Fruit fly (Drosophila melanogaster): ENCODE data around the gene CG2225.

CG2225 gene

dm6 chr2L:21683768-21684225 is 6.5 kb upstream of the CG2225 start, which contains the start of gene nolo (continued):
- TF ChIP-seq CG12299 (tag; optimal IDR thresholded peaks at IDR 0.05): no peak
- TF ChIP-seq dmrt11E (tag; optimal IDR thresholded peaks at IDR 0.05): no peak
- TF ChIP-seq CG11085 (GFP tag; IDR thresholded peaks at IDR 0.05): no peak
- no peak for TF ChIP-seq CG34422 (GFP tag; IDR thresholded peaks at IDR 0.05)
- TF ChIP-seq CG12236 (GFP tag; optimal IDR thresholded peaks at IDR 0.05): no peak
- no peak for TF ChIP-seq Optix (GFP tag; IDR thresholded peaks at IDR 0.05)
- no peak for TF ChIP-seq CG1233 (GFP tag; optimal IDR thresholded peaks at IDR 0.05)
- TF ChIP-seq Deaf1 (tag; optimal IDR thresholded peaks at IDR 0.05): peak; percentile 84
- no peak for TF ChIP-seq CG4820 (GFP tag; optimal IDR thresholded peaks at IDR 0.05)
- no peak for TF ChIP-seq Atf6 (GFP tag; IDR thresholded peaks at IDR 0.05)
- TF ChIP-seq Dfd (GFP tag; optimal IDR thresholded peaks at IDR 0.05): no peak
- TF ChIP-seq eyg (GFP tag; optimal IDR thresholded peaks at IDR 0.05): no peak
- no peak for TF ChIP-seq CG15073 (GFP tag; optimal IDR thresholded peaks at IDR 0.05)
- peak; percentile 65; the same call in 1 of the 2 replicates for TF ChIP-seq Bgb (GFP tag; IDR thresholded peaks at IDR 0.05; ENCODE audit: partially characterized antibody)
- no peak for TF ChIP-seq CG4617 (GFP tag; optimal IDR thresholded peaks at IDR 0.05; ENCODE audit: borderline replicate concordance)
- no peak for TF ChIP-seq CG10959 (GFP tag; IDR thresholded peaks at IDR 0.05)
- TF ChIP-seq fd64A (GFP tag; optimal IDR thresholded peaks at IDR 0.05): no peak
- no peak for TF ChIP-seq CG43689 (GFP tag; IDR thresholded peaks at IDR 0.05)
- no peak for TF ChIP-seq org-1 (GFP tag; optimal IDR thresholded peaks at IDR 0.05)
- TF ChIP-seq CG7745 (tag; optimal IDR thresholded peaks at IDR 0.05): no peak
- TF ChIP-seq rib (GFP tag; IDR thresholded peaks at IDR 0.05): no peak
- TF ChIP-seq CG9609 (GFP tag; optimal IDR thresholded peaks at IDR 0.05): no peak
- no peak for TF ChIP-seq CG4328 (GFP tag; optimal IDR thresholded peaks at IDR 0.05)
- TF ChIP-seq her (GFP tag; optimal IDR thresholded peaks at IDR 0.05): no peak
- peak; percentile 77 for TF ChIP-seq bbx (GFP tag; IDR thresholded peaks at IDR 0.05; ENCODE audit: partially characterized antibody)
- TF ChIP-seq danr (GFP tag; IDR thresholded peaks at IDR 0.05): no peak
- no peak for TF ChIP-seq Pdp1 (GFP tag; optimal IDR thresholded peaks at IDR 0.05)
- TF ChIP-seq CG17186 (GFP tag; optimal IDR thresholded peaks at IDR 0.05): no peak
- TF ChIP-seq slbo (GFP tag; IDR thresholded peaks at IDR 0.05): no peak
- TF ChIP-seq nau (GFP tag; optimal IDR thresholded peaks at IDR 0.05): no peak
- no peak for TF ChIP-seq CG3407 (GFP tag; optimal IDR thresholded peaks at IDR 0.05)
- no peak for TF ChIP-seq abd-A (tag; optimal IDR thresholded peaks at IDR 0.05)
- TF ChIP-seq sna (GFP tag; IDR thresholded peaks at IDR 0.05; ENCODE audit: partially characterized antibody): peak; percentile 56; the same call in 1 of the 2 replicates
- no peak for TF ChIP-seq CG7839 (tag; optimal IDR thresholded peaks at IDR 0.05)
- TF ChIP-seq CG13296 (GFP tag; optimal IDR thresholded peaks at IDR 0.05): no peak
- no peak for TF ChIP-seq ato (GFP tag; IDR thresholded peaks at IDR 0.05; ENCODE audit: partially characterized antibody)
- no peak for TF ChIP-seq CTCF (GFP tag; optimal IDR thresholded peaks at IDR 0.05)
- TF ChIP-seq Jarid2 (GFP tag; optimal IDR thresholded peaks at IDR 0.05): peak; percentile 12
- no peak for TF ChIP-seq klu (GFP tag; IDR thresholded peaks at IDR 0.05)
- no peak for TF ChIP-seq CG6175 (GFP tag; IDR thresholded peaks at IDR 0.05)
- TF ChIP-seq CG2129 (GFP tag; IDR thresholded peaks at IDR 0.05; ENCODE audit: partially characterized antibody): no peak
- no peak for TF ChIP-seq CG17328 (GFP tag; IDR thresholded peaks at IDR 0.05)
- TF ChIP-seq CG10267 (tag; optimal IDR thresholded peaks at IDR 0.05): no peak
- TF ChIP-seq HmgD (GFP tag; optimal IDR thresholded peaks at IDR 0.05): no peak
- 0 out of 3 replicates have a peak, but pooled peaks have one; percentile 61 for TF ChIP-seq zen2 (GFP tag; IDR thresholded peaks at IDR 0.05; ENCODE audit: partially characterized antibody)
- no peak for TF ChIP-seq CG12219 (GFP tag; optimal IDR thresholded peaks at IDR 0.05)
- TF ChIP-seq sr (GFP tag; IDR thresholded peaks at IDR 0.05): no peak
- TF ChIP-seq row (GFP tag; IDR thresholded peaks at IDR 0.05): no peak
- TF ChIP-seq chinmo (GFP tag; IDR thresholded peaks at IDR 0.05; ENCODE audit: partially characterized antibody): peak; percentile 74; the same call in 2 of the 4 replicates
- TF ChIP-seq MESR4 (GFP tag; optimal IDR thresholded peaks at IDR 0.05): no peak
- TF ChIP-seq CG1792 (GFP tag; optimal IDR thresholded peaks at IDR 0.05): no peak

All from whole organism, embryonic.